Fruit fly (Drosophila melanogaster): ENCODE results near the gene CG4669.

Gene CG4669

DNA sequence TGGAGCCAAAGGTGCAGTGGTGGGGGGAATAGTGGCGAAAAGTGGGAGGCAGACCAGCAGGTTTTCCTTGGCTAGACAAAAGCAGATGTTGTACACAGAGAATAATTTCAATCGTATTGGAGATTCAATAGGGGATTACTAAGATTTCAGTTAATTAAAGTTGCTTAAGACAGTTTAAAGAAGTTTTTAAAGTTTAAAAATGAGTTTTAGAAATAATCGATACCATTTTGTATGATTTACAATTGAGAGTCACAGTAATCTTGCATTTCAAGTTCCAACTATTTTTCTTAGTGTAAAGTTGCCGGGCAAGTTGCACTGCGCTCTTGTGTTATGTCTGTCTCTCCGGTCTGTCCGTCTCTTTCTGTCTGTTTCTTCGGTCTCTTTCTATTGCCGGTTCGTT is 14.6 kb downstream of the CG4669 start (continued):
- no peak for TF ChIP-seq Mad (GFP tag; optimal IDR thresholded peaks at IDR 0.05)
- no peak for TF ChIP-seq Dip2 (GFP tag; IDR thresholded peaks at IDR 0.05)
- TF ChIP-seq Dll (GFP tag; IDR thresholded peaks at IDR 0.05; ENCODE audit: partially characterized antibody) = no peak
- TF ChIP-seq pnt (GFP tag; optimal IDR thresholded peaks at IDR 0.05) = no peak
- TF ChIP-seq CG8290 (GFP tag; optimal IDR thresholded peaks at IDR 0.05) = no peak
- no peak for TF ChIP-seq CG8290 (tag; optimal IDR thresholded peaks at IDR 0.05)
- no peak for TF ChIP-seq CG1832 (GFP tag; optimal IDR thresholded peaks at IDR 0.05)
- TF ChIP-seq lola (GFP tag; optimal IDR thresholded peaks at IDR 0.05) = no peak
- TF ChIP-seq p53 (GFP tag; optimal IDR thresholded peaks at IDR 0.05) = no peak
- TF ChIP-seq tin (GFP tag; optimal IDR thresholded peaks at IDR 0.05) = peak; percentile 34
- TF ChIP-seq CG8944 (GFP tag; optimal IDR thresholded peaks at IDR 0.05) = no peak
- no peak for TF ChIP-seq Neu2 (GFP tag; optimal IDR thresholded peaks at IDR 0.05; ENCODE audit: borderline replicate concordance)
- no peak for TF ChIP-seq sd (tag; optimal IDR thresholded peaks at IDR 0.05)
- peak; percentile 59 for TF ChIP-seq E2f1 (GFP tag; IDR thresholded peaks at IDR 0.05)
- peak; percentile 38 for TF ChIP-seq Xbp1 (GFP tag; optimal IDR thresholded peaks at IDR 0.05)
- no peak for TF ChIP-seq B-H2 (GFP tag; optimal IDR thresholded peaks at IDR 0.05)
- no peak for TF ChIP-seq Bgb (GFP tag; IDR thresholded peaks at IDR 0.05; ENCODE audit: partially characterized antibody)
- peak; percentile 44 for TF ChIP-seq H2.0 (GFP tag; IDR thresholded peaks at IDR 0.05)
- no peak for TF ChIP-seq CG33213 (GFP tag; optimal IDR thresholded peaks at IDR 0.05)
- no peak for TF ChIP-seq shn (GFP tag; optimal IDR thresholded peaks at IDR 0.05)
- no peak for TF ChIP-seq lov (optimal IDR thresholded peaks at IDR 0.05)
- no peak for TF ChIP-seq lov (GFP tag; IDR thresholded peaks at IDR 0.05)
- no peak for TF ChIP-seq aop (GFP tag; IDR thresholded peaks at IDR 0.05)
- TF ChIP-seq sob (GFP tag; IDR thresholded peaks at IDR 0.05) = peak; percentile 37; the same call in 1 of the 2 replicates
- peak; percentile 55; the same call in 1 of the 2 replicates for TF ChIP-seq CG6272 (GFP tag; IDR thresholded peaks at IDR 0.05)
- TF ChIP-seq CG7372 (GFP tag; IDR thresholded peaks at IDR 0.05) = no peak
- no peak for TF ChIP-seq Pdp1 (GFP tag; optimal IDR thresholded peaks at IDR 0.05)
- TF ChIP-seq Poxn (GFP tag; IDR thresholded peaks at IDR 0.05) = no peak
- TF ChIP-seq cas (GFP tag; IDR thresholded peaks at IDR 0.05) = no peak
- no peak for TF ChIP-seq cwo (GFP tag; optimal IDR thresholded peaks at IDR 0.05)
- peak; percentile 26 for TF ChIP-seq CG4328 (GFP tag; optimal IDR thresholded peaks at IDR 0.05)
- TF ChIP-seq HLH4C (GFP tag; IDR thresholded peaks at IDR 0.05; ENCODE audit: partially characterized antibody) = no peak
- no peak for TF ChIP-seq pros (GFP tag; optimal IDR thresholded peaks at IDR 0.05)
- TF ChIP-seq CG17612 (GFP tag; IDR thresholded peaks at IDR 0.05) = no peak
- no peak for TF ChIP-seq Hsf (GFP tag; optimal IDR thresholded peaks at IDR 0.05)
- no peak for TF ChIP-seq lilli (GFP tag; optimal IDR thresholded peaks at IDR 0.05)
- no peak for TF ChIP-seq ase (GFP tag; IDR thresholded peaks at IDR 0.05)
- TF ChIP-seq hb (GFP tag; IDR thresholded peaks at IDR 0.05; ENCODE audit: partially characterized antibody) = no peak
- TF ChIP-seq Ada2b (GFP tag; IDR thresholded peaks at IDR 0.05) = peak; percentile 47; the same call in 1 of the 2 replicates
- no peak for TF ChIP-seq eyg (GFP tag; optimal IDR thresholded peaks at IDR 0.05)
- TF ChIP-seq bab2 (GFP tag; optimal IDR thresholded peaks at IDR 0.05) = peak; percentile 52
- TF ChIP-seq ewg (GFP tag; optimal IDR thresholded peaks at IDR 0.05) = peak; percentile 45
- TF ChIP-seq wdn (GFP tag; IDR thresholded peaks at IDR 0.05) = no peak
- TF ChIP-seq CG4707 (GFP tag; optimal IDR thresholded peaks at IDR 0.05) = no peak
- no peak for TF ChIP-seq CG9797 (GFP tag; optimal IDR thresholded peaks at IDR 0.05)
- no peak for TF ChIP-seq emc (GFP tag; optimal IDR thresholded peaks at IDR 0.05)
- TF ChIP-seq Hr78 (GFP tag; optimal IDR thresholded peaks at IDR 0.05) = peak in 1 of 2 experiments; percentile 18
- no peak for TF ChIP-seq Taf1 (GFP tag; IDR thresholded peaks at IDR 0.05)
- TF ChIP-seq ranshi (GFP tag; IDR thresholded peaks at IDR 0.05) = peak; percentile 67
- peak; percentile 33 for TF ChIP-seq nau (GFP tag; optimal IDR thresholded peaks at IDR 0.05)
- no peak for TF ChIP-seq CG2129 (GFP tag; IDR thresholded peaks at IDR 0.05; ENCODE audit: partially characterized antibody)
- no peak for TF ChIP-seq CG32772 (GFP tag; IDR thresholded peaks at IDR 0.05)

Data from whole organism, embryonic.